Worm (Caenorhabditis elegans) whole organism, L1 larva: Measurements from ENCODE around the gene tos-1.

Source experiments
- alr-1 ChIP-seq: fragments of 200-800 bp; sonication (Bioruptor generic); optimal IDR thresholded peaks from 2 replicates; lab custom pipeline; 2018; ENCODE audit warnings: borderline replicate concordance, mild to moderate bottlenecking, missing genetic modification characterization, missing compliant biosample characterization
- ama-1 ChIP-seq: fragments of 150-350 bp; optimal IDR thresholded peaks from 2 replicates; lab custom pipeline; 2014
- dpl-1 ChIP-seq, 3 experiments: fragments of 150-350 bp in 2 of 3; sonication (generic microtip) in 1 of 3; optimal IDR thresholded peaks; 2 replicates each; lab custom pipeline; 2014 to 2017; ENCODE audit warnings: missing biosample characterization in 3 of 3, missing genetic modification characterization in 3 of 3, missing genetic modification reagents in 3 of 3
- lin-39 ChIP-seq: fragments of 150-350 bp; optimal IDR thresholded peaks from 2 replicates; lab custom pipeline; 2014; ENCODE audit warnings: missing biosample characterization, missing genetic modification reagents, missing genetic modification characterization
- nhr-28 ChIP-seq: fragments of 150-350 bp; optimal IDR thresholded peaks from 2 replicates; lab custom pipeline; 2014; ENCODE audit warnings: missing biosample characterization, missing genetic modification characterization

ce11 chrV:9332611-9333315 is 11.2 kb downstream of the tos-1 start:
- no peak for TF ChIP-seq nhr-28 (tag; lab: Kevin White, UChicago)
- no peak for TF ChIP-seq lin-39
- TF ChIP-seq ama-1 (lab: Kevin White, UChicago), result no peak
- TF ChIP-seq alr-1, result no peak
- TF ChIP-seq dpl-1 (GFP tag; optimal IDR thresholded peaks at IDR 0.05; lab: Kevin White, UChicago), result no peak
